Fruit fly (Drosophila melanogaster) whole organism, embryonic: ENCODE results near the gene CG12321.
A peak's percentile ranks its signal among the peaks of the same experiment; 100 is the strongest.

Source experiments
- Awh ChIP-seq: fragments of 200-800 bp; sonication (Bioruptor generic); IDR thresholded peaks from 2 replicates; pipeline ENCODE4, ENCODE4 v1.3.6; 2022; ENCODE audit warnings: missing biosample characterization, missing genetic modification characterization
- Bgb ChIP-seq: fragments of 200-800 bp; sonication (Bioruptor generic); IDR thresholded peaks from 2 replicates; pipeline ENCODE4 v1.3.6; 2022; ENCODE audit warnings: missing biosample characterization, missing genetic modification characterization; ENCODE audit not compliant: partially characterized antibody
- BtbVII ChIP-seq: fragments of 200-800 bp; sonication (Bioruptor generic); optimal IDR thresholded peaks from 3 replicates; lab custom pipeline; 2017; ENCODE audit warnings: missing biosample characterization, mild to moderate bottlenecking, missing genetic modification characterization
- CG10462 ChIP-seq: fragments of 200-800 bp; sonication (Bioruptor generic); optimal IDR thresholded peaks from 2 replicates; lab custom pipeline; 2016; ENCODE audit warnings: missing biosample characterization, missing genetic modification characterization
- CG10979 ChIP-seq: fragments of 200-800 bp; sonication (Bioruptor generic); optimal IDR thresholded peaks from 2 replicates; lab custom pipeline; 2018; ENCODE audit warnings: missing biosample characterization, mild to moderate bottlenecking, missing genetic modification characterization, moderate library complexity
- CG12236 ChIP-seq: fragments of 200-800 bp; sonication (Bioruptor generic); optimal IDR thresholded peaks from 2 replicates; lab custom pipeline; 2016; ENCODE audit warnings: missing biosample characterization, missing genetic modification characterization
- CG12659 ChIP-seq: fragments of 200-800 bp; sonication (Bioruptor generic); optimal IDR thresholded peaks from 3 replicates; lab custom pipeline; 2017; ENCODE audit warnings: mild to moderate bottlenecking, missing biosample characterization, missing genetic modification reagents, missing genetic modification characterization
- CG13287 ChIP-seq: fragments of 200-800 bp; sonication (Bioruptor generic); IDR thresholded peaks from 2 replicates; pipeline ENCODE4 v1.3.6; 2022; ENCODE audit warnings: missing biosample characterization, missing genetic modification characterization; ENCODE audit not compliant: partially characterized antibody
- CG13424 ChIP-seq: fragments of 200-800 bp; sonication (Bioruptor generic); optimal IDR thresholded peaks from 2 replicates; lab custom pipeline; 2019; ENCODE audit warnings: missing biosample characterization, mild to moderate bottlenecking, missing genetic modification characterization, moderate library complexity
- CG14014 ChIP-seq: fragments of 200-800 bp; sonication (Bioruptor generic); IDR thresholded peaks from 2 replicates; pipeline ENCODE4 v1.3.6; 2022; ENCODE audit warnings: missing biosample characterization, missing genetic modification characterization
- CG17361 ChIP-seq: fragments of 200-800 bp; sonication (Bioruptor generic); IDR thresholded peaks from 3 replicates; pipeline ENCODE4 v1.3.6; 2022; ENCODE audit warnings: missing biosample characterization, missing genetic modification characterization
- CG17802 ChIP-seq: fragments of 200-800 bp; sonication (Bioruptor generic); optimal IDR thresholded peaks from 2 replicates; lab custom pipeline; 2018; ENCODE audit warnings: missing biosample characterization, mild to moderate bottlenecking, missing genetic modification characterization, moderate library complexity
- CG3065 ChIP-seq: fragments of 200-800 bp; sonication (Bioruptor generic); optimal IDR thresholded peaks from 2 replicates; lab custom pipeline; 2016; ENCODE audit warnings: missing biosample characterization, missing genetic modification characterization
- CG31441 ChIP-seq: fragments of 200-800 bp; sonication (Bioruptor generic); IDR thresholded peaks from 2 replicates; pipeline ENCODE4 v1.3.6; 2022; ENCODE audit warnings: missing biosample characterization, missing genetic modification characterization
- CG3726 ChIP-seq: fragments of 200-800 bp; sonication (Bioruptor generic); IDR thresholded peaks from 3 replicates; pipeline ENCODE4, ENCODE4 v1.3.6; 2022; ENCODE audit warnings: missing biosample characterization, missing genetic modification characterization
- CG3847 ChIP-seq: fragments of 200-800 bp; sonication (Bioruptor generic); IDR thresholded peaks from 2 replicates; pipeline ENCODE4 v1.3.6; 2022; ENCODE audit warnings: missing biosample characterization, missing genetic modification characterization
- CG7745 ChIP-seq: fragments of 200-800 bp; sonication (Bioruptor generic); optimal IDR thresholded peaks from 2 replicates; lab custom pipeline; 2018; ENCODE audit warnings: missing biosample characterization, mild to moderate bottlenecking, missing genetic modification characterization, moderate library complexity
- CG7839 ChIP-seq: fragments of 200-800 bp; sonication (Bioruptor generic); optimal IDR thresholded peaks from 3 replicates; lab custom pipeline; 2018; ENCODE audit warnings: missing biosample characterization, mild to moderate bottlenecking, missing genetic modification characterization, moderate library complexity
- CG8290 ChIP-seq, 3 experiments: fragments of 200-800 bp; sonication (Bioruptor generic); optimal IDR thresholded peaks; 2 replicates each; lab custom pipeline; 2016 to 2019; ENCODE audit warnings: missing biosample characterization in 3 of 3, missing genetic modification characterization in 3 of 3, mild to moderate bottlenecking in 2 of 3, moderate library complexity in 1 of 3
- CG8359 ChIP-seq: fragments of 200-800 bp; sonication (Bioruptor generic); optimal IDR thresholded peaks from 2 replicates; lab custom pipeline; 2017; ENCODE audit warnings: missing biosample characterization, mild to moderate bottlenecking, missing genetic modification characterization, borderline replicate concordance
- CG8388 ChIP-seq: fragments of 200-800 bp; sonication (Bioruptor generic); optimal IDR thresholded peaks from 2 replicates; lab custom pipeline; 2019; ENCODE audit warnings: missing biosample characterization, mild to moderate bottlenecking, missing genetic modification characterization, moderate library complexity
- CTCF ChIP-seq: fragments of 200-800 bp; sonication (Bioruptor generic); optimal IDR thresholded peaks from 2 replicates; lab custom pipeline; 2017; ENCODE audit warnings: missing biosample characterization, mild to moderate bottlenecking, missing genetic modification characterization, moderate library complexity
- D19B ChIP-seq: fragments of 200-800 bp; sonication (Bioruptor generic); optimal IDR thresholded peaks from 2 replicates; lab custom pipeline; 2017; ENCODE audit warnings: missing biosample characterization, mild to moderate bottlenecking, missing genetic modification characterization
- Dek ChIP-seq: fragments of 200-800 bp; sonication (Bioruptor generic); optimal IDR thresholded peaks from 3 replicates; lab custom pipeline; 2019; ENCODE audit warnings: missing biosample characterization, mild to moderate bottlenecking, missing genetic modification characterization, moderate library complexity
- Doc3 ChIP-seq: fragments of 200-800 bp; sonication (Bioruptor generic); IDR thresholded peaks from 3 replicates; pipeline ENCODE4 v1.3.6; 2022; ENCODE audit warnings: missing biosample characterization, missing genetic modification characterization; ENCODE audit not compliant: partially characterized antibody
- Dp ChIP-seq: fragments of 200-800 bp; sonication (Bioruptor generic); optimal IDR thresholded peaks from 2 replicates; lab custom pipeline; 2018; ENCODE audit warnings: missing biosample characterization, mild to moderate bottlenecking, missing genetic modification characterization, moderate library complexity
- Ets65A ChIP-seq: fragments of 200-800 bp; sonication (Bioruptor generic); peaks from one replicate; lab custom pipeline; 2016; ENCODE audit warnings: missing biosample characterization, missing genetic modification characterization
- Hr3 ChIP-seq: fragments of 200-800 bp; sonication (Bioruptor generic); optimal IDR thresholded peaks from 3 replicates; lab custom pipeline; 2016; ENCODE audit warnings: missing biosample characterization, missing genetic modification characterization
- Hr39 ChIP-seq: fragments of >200 bp; optimal IDR thresholded peaks from 2 replicates; lab custom pipeline; 2017
- Mrtf ChIP-seq: fragments of 200-800 bp; sonication (Bioruptor generic); IDR thresholded peaks from 3 replicates; pipeline ENCODE4 v1.3.6; 2022; ENCODE audit warnings: missing biosample characterization, missing genetic modification characterization
- NC2β ChIP-seq: fragments of 200-800 bp; sonication (Bioruptor generic); optimal IDR thresholded peaks from 2 replicates; lab custom pipeline; 2016; ENCODE audit warnings: missing biosample characterization, missing genetic modification characterization
- Nf-YC ChIP-seq: fragments of 200-800 bp; optimal IDR thresholded peaks from 3 replicates; lab custom pipeline; 2019; ENCODE audit warnings: missing biosample characterization, mild to moderate bottlenecking, missing genetic modification characterization, moderate library complexity
- ato ChIP-seq: fragments of 200-800 bp; sonication (Bioruptor generic); IDR thresholded peaks from 2 replicates; pipeline ENCODE4 v1.3.6; 2022; ENCODE audit warnings: missing biosample characterization, missing genetic modification characterization; ENCODE audit not compliant: partially characterized antibody
- cad ChIP-seq: fragments of >200 bp; optimal IDR thresholded peaks from 2 replicates; lab custom pipeline; 2017; ENCODE audit warnings: missing biosample characterization, missing genetic modification characterization
- cato ChIP-seq: fragments of 200-800 bp; sonication (Bioruptor generic); optimal IDR thresholded peaks from 2 replicates; lab custom pipeline; 2016; ENCODE audit warnings: missing biosample characterization, missing genetic modification characterization, borderline replicate concordance
- dan ChIP-seq: fragments of 200-800 bp; sonication (Bioruptor generic); IDR thresholded peaks from 2 replicates; pipeline ENCODE4 v1.3.6; 2022; ENCODE audit warnings: missing biosample characterization, missing genetic modification characterization
- dimm ChIP-seq: fragments of 200-800 bp; sonication (Bioruptor generic); IDR thresholded peaks from 2 replicates; pipeline ENCODE4 v1.3.6; 2022; ENCODE audit warnings: missing biosample characterization, missing genetic modification characterization
- dpn ChIP-seq, 2 experiments: fragments of 200-800 bp; sonication (Bioruptor generic); optimal IDR thresholded peaks; 3 replicates each; lab custom pipeline; 2016; ENCODE audit warnings: missing biosample characterization in 2 of 2, missing genetic modification characterization in 2 of 2
- eve ChIP-seq, 2 experiments: fragments of >200 bp; optimal IDR thresholded peaks; 2 replicates each; lab custom pipeline; 2017; ENCODE audit warnings: missing biosample characterization in 2 of 2, missing genetic modification characterization in 2 of 2
- grn ChIP-seq: fragments of 200-800 bp; sonication (Bioruptor generic); optimal IDR thresholded peaks from 3 replicates; lab custom pipeline; 2017; ENCODE audit warnings: missing biosample characterization, missing genetic modification characterization
- gsb-n ChIP-seq: fragments of 200-800 bp; sonication (Bioruptor generic); optimal IDR thresholded peaks from 3 replicates; lab custom pipeline; 2018; ENCODE audit warnings: missing biosample characterization, mild to moderate bottlenecking, missing genetic modification characterization
- hkb ChIP-seq, 2 experiments: fragments of 200-800 bp in 1 of 2; fragments of >200 bp in 1 of 2; sonication (Bioruptor generic) in 1 of 2; IDR thresholded peaks in 1 of 2; optimal IDR thresholded peaks in 1 of 2; 2 replicates each; pipeline versions ENCODE4 v1.3.6 to Lab custom; 2017 to 2022; ENCODE audit warnings: missing biosample characterization in 1 of 2, missing genetic modification characterization in 1 of 2
- mld ChIP-seq: fragments of 200-800 bp; sonication (Bioruptor generic); IDR thresholded peaks from 3 replicates; pipeline ENCODE4 v1.3.6; 2022; ENCODE audit warnings: missing biosample characterization, missing genetic modification characterization; ENCODE audit not compliant: partially characterized antibody
- nerfin-1 ChIP-seq: fragments of 200-800 bp; sonication (Bioruptor generic); optimal IDR thresholded peaks from 3 replicates; lab custom pipeline; 2019; ENCODE audit warnings: missing biosample characterization, mild to moderate bottlenecking, missing genetic modification characterization, moderate library complexity
- odd ChIP-seq: fragments of 200-800 bp; sonication (Bioruptor generic); optimal IDR thresholded peaks from 2 replicates; lab custom pipeline; 2017; ENCODE audit warnings: missing biosample characterization, mild to moderate bottlenecking, missing genetic modification characterization
- org-1 ChIP-seq: fragments of 200-800 bp; sonication (Bioruptor generic); optimal IDR thresholded peaks from 2 replicates; lab custom pipeline; 2017; ENCODE audit warnings: missing biosample characterization, missing genetic modification characterization
- pb ChIP-seq: fragments of 200-800 bp; sonication (Bioruptor generic); optimal IDR thresholded peaks from 3 replicates; lab custom pipeline; 2016; ENCODE audit warnings: missing biosample characterization, missing genetic modification characterization
- shn ChIP-seq: fragments of 200-800 bp; sonication (Bioruptor generic); optimal IDR thresholded peaks from 3 replicates; lab custom pipeline; 2016; ENCODE audit warnings: missing biosample characterization, missing genetic modification characterization
- vvl ChIP-seq: fragments of 200-800 bp; sonication (Bioruptor generic); IDR thresholded peaks from 2 replicates; pipeline ENCODE4 v1.3.6; 2022; ENCODE audit warnings: missing biosample characterization, missing genetic modification characterization
- yki ChIP-seq: fragments of >200 bp; optimal IDR thresholded peaks from 3 replicates; lab custom pipeline; 2018

CG12321 gene

DNA sequence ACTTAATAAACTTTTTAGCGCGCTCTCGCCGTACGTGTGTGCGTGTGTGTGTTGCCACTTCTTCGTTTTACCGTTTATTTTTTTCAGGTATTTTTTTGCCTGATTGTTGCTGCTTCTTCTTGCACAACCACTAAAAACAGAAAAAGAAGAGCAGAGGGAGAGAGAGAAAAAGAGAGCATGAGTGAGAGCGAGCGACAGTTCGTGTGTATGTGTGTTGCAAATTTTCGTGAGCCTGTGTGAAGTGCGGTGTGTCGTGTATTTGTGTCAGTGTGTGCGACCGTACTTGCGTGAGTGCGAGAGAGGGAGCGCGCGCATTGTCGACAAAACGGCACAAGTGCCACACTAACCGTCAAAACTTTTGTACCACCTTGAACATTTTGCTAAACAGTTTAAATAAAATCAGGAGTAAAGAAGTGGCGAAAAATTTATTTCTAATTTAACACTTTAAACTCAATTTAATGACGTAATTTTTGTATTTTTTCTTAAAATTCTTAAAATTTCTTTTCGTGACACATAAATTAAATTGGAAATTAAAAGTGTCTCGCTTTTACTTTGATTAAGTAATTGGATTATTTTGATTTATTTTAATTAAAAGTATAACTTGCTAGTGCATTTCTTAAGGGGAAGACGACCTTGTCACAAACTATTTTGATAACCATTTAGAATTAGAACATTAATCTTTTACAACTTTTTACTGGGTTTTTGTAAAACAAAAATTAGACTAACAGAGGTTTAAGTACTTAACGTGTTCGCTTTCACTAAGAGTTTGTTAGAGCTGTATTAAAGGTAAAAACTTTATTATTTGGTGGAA is 8.7 kb upstream of the CG12321 start (continued):
- TF ChIP-seq CG3847 (GFP tag; lab: Robert Waterston, UW) (no peak), CG3726 (GFP tag; lab: Robert Waterston, UW) (no peak), vvl (GFP tag; lab: Robert Waterston, UW) (no peak), Doc3 (GFP tag; lab: Robert Waterston, UW) (no peak), odd (GFP tag; lab: Kevin White, UChicago) (peak; percentile 74), CG8388 (GFP tag; lab: Kevin White, UChicago) (peak; percentile 100), cad (GFP tag; lab: Kevin White, UChicago) (no peak), gsb-n (tag; lab: Kevin White, UChicago) (peak; percentile 50), mld (no peak), CG10979 (tag; lab: Kevin White, UChicago) (peak; percentile 49), CG7745 (peak; percentile 26), NC2β (GFP tag; lab: Kevin White, UChicago) (no peak), CG8359 (GFP tag; lab: Kevin White, UChicago) (no peak), Bgb (no peak), hkb (optimal IDR thresholded peaks at IDR 0.05; lab: Kevin White, UChicago) (no peak), hkb (GFP tag; IDR thresholded peaks at IDR 0.05; lab: Robert Waterston, UW) (no peak), CG10462 (GFP tag; lab: Kevin White, UChicago) (peak; percentile 4), dimm (GFP tag; lab: Robert Waterston, UW) (no peak), dpn (GFP tag; optimal IDR thresholded peaks at IDR 0.05; lab: Kevin White, UChicago) (peak; percentile 25 to 28), grn (GFP tag; lab: Kevin White, UChicago) (no peak), pb (no peak), nerfin-1 (tag; lab: Kevin White, UChicago) (peak; percentile 25), BtbVII (no peak), CG7839 (tag; lab: Kevin White, UChicago) (peak; percentile 61), shn (no peak), yki (lab: Kevin White, UChicago) (peak; percentile 69), Dp (GFP tag; lab: Kevin White, UChicago) (peak; percentile 16), eve (GFP tag; optimal IDR thresholded peaks at IDR 0.05; lab: Kevin White, UChicago) (no peak), CG3065 (GFP tag; lab: Kevin White, UChicago) (no peak), Nf-YC (tag; lab: Kevin White, UChicago) (peak; percentile 45), Dek (tag; lab: Kevin White, UChicago) (peak; percentile 24), Mrtf (GFP tag; lab: Robert Waterston, UW) (no peak), CG12236 (GFP tag; lab: Kevin White, UChicago) (no peak), CG12659 (peak; percentile 50), CG13287 (no peak), CTCF (no peak), CG31441 (GFP tag; lab: Robert Waterston, UW) (no peak), CG17802 (tag; lab: Kevin White, UChicago) (no peak), CG17361 (no peak), CG13424 (tag; lab: Kevin White, UChicago) (peak; percentile 68), cato (GFP tag; lab: Kevin White, UChicago) (peak; percentile 44), dan (GFP tag; lab: Robert Waterston, UW) (no peak), Hr3 (peak; percentile 77), org-1 (peak; percentile 31), Ets65A (no peak), CG14014 (no peak), CG8290 (GFP tag; optimal IDR thresholded peaks at IDR 0.05; lab: Kevin White, UChicago) (no peak), CG8290 (tag; optimal IDR thresholded peaks at IDR 0.05; lab: Kevin White, UChicago) (peak in 1 of 2 experiments; percentile 71), ato (GFP tag; lab: Robert Waterston, UW) (no peak), D19B (GFP tag; lab: Kevin White, UChicago) (peak; percentile 37), Hr39 (no peak), Awh (GFP tag; lab: Robert Waterston, UW) (no peak)
